Worm (Caenorhabditis elegans) whole organism, mixed stage, embryonic: ENCODE data around the gene glc-4.

Experiments used
- M03D4.4 ChIP-seq: sonication (generic microtip); optimal IDR thresholded peaks from 2 replicates; lab custom pipeline; 2017; ENCODE audit warnings: mild to moderate bottlenecking, missing genetic modification characterization, missing compliant biosample characterization
- bed-3 ChIP-seq: fragments of 200-800 bp; sonication (Bioruptor generic); optimal IDR thresholded peaks from 3 replicates; lab custom pipeline; 2018; ENCODE audit warnings: mild to moderate bottlenecking, missing genetic modification characterization, moderate library complexity, missing compliant biosample characterization
- blmp-1 ChIP-seq: fragments of 150-350 bp; optimal IDR thresholded peaks from 2 replicates; lab custom pipeline; 2014; ENCODE audit warnings: missing biosample characterization, missing genetic modification characterization
- ceh-39 ChIP-seq: fragments of 150-350 bp; optimal IDR thresholded peaks from 2 replicates; lab custom pipeline; 2014; ENCODE audit warnings: missing biosample characterization, missing genetic modification characterization
- ceh-43 ChIP-seq: fragments of 200-800 bp; sonication (Bioruptor generic); optimal IDR thresholded peaks from 2 replicates; lab custom pipeline; 2018; ENCODE audit warnings: mild to moderate bottlenecking, missing genetic modification characterization, moderate library complexity, missing compliant biosample characterization
- ceh-83 ChIP-seq: fragments of 200-800 bp; sonication (Bioruptor generic); optimal IDR thresholded peaks from 2 replicates; lab custom pipeline; 2018; ENCODE audit warnings: mild to moderate bottlenecking, missing genetic modification characterization, missing compliant biosample characterization
- ces-1 ChIP-seq: fragments of 150-350 bp; optimal IDR thresholded peaks from 2 replicates; lab custom pipeline; 2014; ENCODE audit warnings: missing biosample characterization, missing genetic modification reagents, missing genetic modification characterization
- cnd-1 ChIP-seq: fragments of 200-800 bp; sonication (Bioruptor generic); optimal IDR thresholded peaks from 2 replicates; lab custom pipeline; 2018; ENCODE audit warnings: mild to moderate bottlenecking, missing genetic modification characterization, missing compliant biosample characterization
- drap-1 ChIP-seq: fragments of 200-800 bp; sonication (Bioruptor generic); optimal IDR thresholded peaks from 3 replicates; lab custom pipeline; 2018; ENCODE audit warnings: mild to moderate bottlenecking, missing genetic modification characterization, missing compliant biosample characterization
- elt-1 ChIP-seq: sonication (generic microtip); optimal IDR thresholded peaks from 2 replicates; lab custom pipeline; 2017; ENCODE audit warnings: missing genetic modification characterization, mild to moderate bottlenecking, missing compliant biosample characterization, antibody characterized with exemption, moderate library complexity, borderline replicate concordance; ENCODE audit not compliant: insufficient read depth
- elt-3 ChIP-seq: fragments of 150-350 bp; optimal IDR thresholded peaks from 2 replicates; lab custom pipeline; 2014; ENCODE audit warnings: missing biosample characterization, missing genetic modification characterization
- flh-1 ChIP-seq: fragments of 200-800 bp; sonication (Bioruptor generic); optimal IDR thresholded peaks from 2 replicates; lab custom pipeline; 2018; ENCODE audit warnings: mild to moderate bottlenecking, missing genetic modification characterization, moderate library complexity, missing compliant biosample characterization
- hlh-1 ChIP-seq: fragments of 150-350 bp; optimal IDR thresholded peaks from 2 replicates; lab custom pipeline; 2014; ENCODE audit warnings: missing biosample characterization, missing genetic modification reagents, missing genetic modification characterization
- lin-13 ChIP-seq: fragments of 150-350 bp; optimal IDR thresholded peaks from 2 replicates; lab custom pipeline; 2014; ENCODE audit warnings: missing biosample characterization, missing genetic modification characterization
- lin-32 ChIP-seq: fragments of 200-800 bp; sonication (Bioruptor generic); optimal IDR thresholded peaks from 2 replicates; lab custom pipeline; 2018; ENCODE audit warnings: mild to moderate bottlenecking, missing genetic modification characterization, missing compliant biosample characterization
- lsy-2 ChIP-seq: fragments of 150-350 bp; optimal IDR thresholded peaks from 2 replicates; lab custom pipeline; 2014; ENCODE audit warnings: missing biosample characterization, missing genetic modification characterization
- mep-1 ChIP-seq: fragments of 150-350 bp; optimal IDR thresholded peaks from 2 replicates; lab custom pipeline; 2017; ENCODE audit warnings: missing biosample characterization, missing genetic modification reagents, missing genetic modification characterization, inconsistent platforms
- mls-2 ChIP-seq: sonication (generic microtip); optimal IDR thresholded peaks from 2 replicates; lab custom pipeline; 2016; ENCODE audit warnings: mild to moderate bottlenecking, missing genetic modification characterization, moderate library complexity, missing compliant biosample characterization
- nhr-12 ChIP-seq: fragments of 150-350 bp; optimal IDR thresholded peaks from 2 replicates; lab custom pipeline; 2014; ENCODE audit warnings: missing biosample characterization, missing genetic modification characterization
- nhr-2 ChIP-seq: fragments of 150-350 bp; optimal IDR thresholded peaks from 2 replicates; lab custom pipeline; 2014; ENCODE audit warnings: missing biosample characterization, missing genetic modification characterization
- nhr-237 ChIP-seq: fragments of 150-350 bp; optimal IDR thresholded peaks from 2 replicates; lab custom pipeline; 2014; ENCODE audit warnings: missing biosample characterization, missing genetic modification characterization
- nhr-28 ChIP-seq: fragments of 150-350 bp; optimal IDR thresholded peaks from 2 replicates; lab custom pipeline; 2014; ENCODE audit warnings: missing biosample characterization, missing genetic modification characterization
- nhr-76 ChIP-seq: sonication (generic microtip); optimal IDR thresholded peaks from 2 replicates; lab custom pipeline; 2017; ENCODE audit warnings: missing biosample characterization, missing genetic modification characterization
- pha-4 ChIP-seq: fragments of 150-350 bp; optimal IDR thresholded peaks from 2 replicates; lab custom pipeline; 2018; ENCODE audit warnings: missing biosample characterization, missing genetic modification reagents, missing genetic modification characterization
- sem-2 ChIP-seq: fragments of 200-800 bp; sonication (Bioruptor generic); optimal IDR thresholded peaks from 2 replicates; lab custom pipeline; 2018; ENCODE audit warnings: mild to moderate bottlenecking, missing genetic modification characterization, missing compliant biosample characterization
- snpc-4 ChIP-seq: fragments of 150-350 bp; optimal IDR thresholded peaks from 2 replicates; lab custom pipeline; 2014; ENCODE audit warnings: missing biosample characterization, missing genetic modification characterization
- sptf-1 ChIP-seq: sonication (generic microtip); optimal IDR thresholded peaks from 2 replicates; lab custom pipeline; 2017; ENCODE audit warnings: mild to moderate bottlenecking, missing genetic modification characterization, moderate library complexity, missing compliant biosample characterization
- tbx-8 ChIP-seq: fragments of 200-800 bp; sonication (Bioruptor generic); optimal IDR thresholded peaks from 2 replicates; lab custom pipeline; 2018; ENCODE audit warnings: mild to moderate bottlenecking, missing genetic modification characterization, moderate library complexity, missing compliant biosample characterization
- unc-120 ChIP-seq: sonication (generic microtip); optimal IDR thresholded peaks from 2 replicates; lab custom pipeline; 2017; ENCODE audit warnings: missing genetic modification characterization, missing compliant biosample characterization; ENCODE audit not compliant: poor library complexity, severe bottlenecking
- unc-39 ChIP-seq: fragments of 150-350 bp; optimal IDR thresholded peaks from 2 replicates; lab custom pipeline; 2014; ENCODE audit warnings: missing biosample characterization, missing genetic modification characterization
- zip-8 ChIP-seq: fragments of 150-350 bp; optimal IDR thresholded peaks from 2 replicates; lab custom pipeline; 2014; ENCODE audit warnings: missing biosample characterization, missing genetic modification characterization
- ztf-11 ChIP-seq: fragments of 150-350 bp; optimal IDR thresholded peaks from 2 replicates; lab custom pipeline; 2014; ENCODE audit warnings: missing biosample characterization, missing genetic modification characterization

Gene glc-4

DNA sequence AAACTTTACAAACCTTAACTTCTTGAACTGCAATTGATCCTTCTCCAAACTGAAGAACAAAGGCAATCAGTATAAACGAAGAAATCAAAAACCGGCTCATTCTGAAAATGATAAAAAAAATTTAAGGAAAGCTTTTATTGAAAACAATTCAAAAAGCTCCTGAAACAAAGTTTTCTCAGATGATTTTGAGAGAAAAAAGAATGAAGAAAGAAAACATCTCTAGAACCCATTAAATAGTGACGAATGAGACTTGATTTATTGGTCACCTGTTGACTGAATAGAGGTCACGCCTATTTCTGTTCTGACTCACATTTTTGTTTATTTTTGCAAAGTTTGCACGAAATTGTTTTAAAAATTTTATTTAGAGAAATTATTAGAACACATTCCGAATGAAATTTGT is 36.5 kb upstream of the glc-4 start, which contains the start of gene E04F6.8:
E04F6.8 (minus strand) TSS at position 101 of the 400 bp plus-strand sequence.
- TF ChIP-seq mls-2 (tag; lab: Kevin White, UChicago) (no peak), nhr-12 (no peak), lin-13 (tag; lab: Kevin White, UChicago) (no peak), nhr-2 (tag; lab: Kevin White, UChicago) (no peak), zip-8 (no peak), drap-1 (GFP tag; lab: Kevin White, UChicago) (no peak), ceh-39 (tag; lab: Kevin White, UChicago) (no peak), hlh-1 (tag; lab: Kevin White, UChicago) (no peak), blmp-1 (tag; lab: Kevin White, UChicago) (no peak), lin-32 (GFP tag; lab: Kevin White, UChicago) (no peak), ceh-43 (no peak)

- TF ChIP-seq mls-2 (tag; lab: Kevin White, UChicago) (no peak), ces-1 (GFP tag; lab: Kevin White, UChicago) (no peak), nhr-12 (no peak), nhr-28 (tag; lab: Kevin White, UChicago) (no peak), bed-3 (GFP tag; lab: Kevin White, UChicago) (no peak), snpc-4 (tag; lab: Kevin White, UChicago) (no peak), cnd-1 (tag; lab: Kevin White, UChicago) (no peak), mep-1 (tag; lab: Kevin White, UChicago) (no peak), ceh-39 (tag; lab: Kevin White, UChicago) (no peak), nhr-76 (no peak), nhr-2 (tag; lab: Kevin White, UChicago) (no peak), elt-3 (no peak), unc-39 (tag; lab: Kevin White, UChicago) (no peak), lin-32 (GFP tag; lab: Kevin White, UChicago) (no peak), ceh-83 (GFP tag; lab: Kevin White, UChicago) (no peak), nhr-237 (tag; lab: Kevin White, UChicago) (no peak), elt-1 (no peak), zip-8 (no peak)
- TF ChIP-seq, all 35 proteins: peak for 0
These were observed 35.4 kb upstream of the glc-4 start, which contains the start of gene E04F6.15 for ce11 chrII:7210187-7210586. Gene E04F6.15, minus strand, starts transcription at chrII:7210287.

- TF ChIP-seq cnd-1 (tag; lab: Kevin White, UChicago), result no peak
- no peak for TF ChIP-seq zip-8
- TF ChIP-seq snpc-4 (tag; lab: Kevin White, UChicago), result no peak
- no peak for TF ChIP-seq elt-1
- TF ChIP-seq lin-13 (tag; lab: Kevin White, UChicago), result no peak
- TF ChIP-seq hlh-1 (tag; lab: Kevin White, UChicago), result no peak
- no peak for TF ChIP-seq mep-1 (tag; lab: Kevin White, UChicago)
- TF ChIP-seq ztf-11, result no peak
- TF ChIP-seq tbx-8 (GFP tag; lab: Kevin White, UChicago), result no peak
- TF ChIP-seq nhr-12, result no peak
- no peak for TF ChIP-seq blmp-1 (tag; lab: Kevin White, UChicago)
- TF ChIP-seq nhr-237 (tag; lab: Kevin White, UChicago), result no peak
- no peak for TF ChIP-seq elt-3
- no peak for TF ChIP-seq M03D4.4
- no peak for TF ChIP-seq unc-39 (tag; lab: Kevin White, UChicago)
- TF ChIP-seq unc-120 (tag; lab: Kevin White, UChicago), result no peak
- TF ChIP-seq sem-2 (GFP tag; lab: Kevin White, UChicago), result no peak
- no peak for TF ChIP-seq mls-2 (tag; lab: Kevin White, UChicago)
- TF ChIP-seq ceh-83 (GFP tag; lab: Kevin White, UChicago), result no peak
- no peak for TF ChIP-seq flh-1
- TF ChIP-seq, all 35 proteins: peak for 0
These were observed 33.4 kb upstream of the glc-4 start, which contains the start of gene dhs-7 for ce11 chrII:7208184-7208583. Gene dhs-7, minus strand, starts transcription at chrII:7208460.

DNA sequence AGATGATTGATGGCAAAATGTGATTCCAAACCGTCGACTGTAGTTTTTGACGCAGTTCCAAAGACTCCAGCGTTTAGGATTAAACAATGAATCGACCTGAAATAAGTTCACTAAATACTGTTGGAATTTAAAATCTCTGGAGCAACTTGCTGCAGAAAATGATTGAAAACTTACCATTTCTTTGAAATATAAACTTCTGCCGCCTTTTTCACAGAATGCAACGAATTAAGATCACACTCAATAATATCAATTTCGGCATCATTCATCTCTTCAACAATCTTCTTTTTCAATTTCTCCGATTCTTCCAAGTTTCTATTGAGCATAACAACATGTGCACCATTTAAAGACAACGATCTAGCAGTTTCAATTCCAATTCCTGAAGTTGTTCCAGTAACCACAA is 32.9 kb upstream of the glc-4 start:
- TF ChIP-seq nhr-28 (tag; lab: Kevin White, UChicago), result no peak
- no peak for TF ChIP-seq mls-2 (tag; lab: Kevin White, UChicago)
- TF ChIP-seq nhr-237 (tag; lab: Kevin White, UChicago), result no peak
- no peak for TF ChIP-seq elt-1
- no peak for TF ChIP-seq elt-3
- TF ChIP-seq lin-13 (tag; lab: Kevin White, UChicago), result no peak
- no peak for TF ChIP-seq drap-1 (GFP tag; lab: Kevin White, UChicago)
- no peak for TF ChIP-seq cnd-1 (tag; lab: Kevin White, UChicago)
- TF ChIP-seq pha-4 (tag; lab: Kevin White, UChicago), result no peak
- no peak for TF ChIP-seq blmp-1 (tag; lab: Kevin White, UChicago)

ce11 chrII:7205388-7205787 is 30.6 kb upstream of the glc-4 start, which contains the start of gene srd-59:
Gene srd-59, plus strand, starts transcription at chrII:7205688.
- TF ChIP-seq tbx-8 (GFP tag; lab: Kevin White, UChicago) (no peak), lin-32 (GFP tag; lab: Kevin White, UChicago) (no peak), unc-39 (tag; lab: Kevin White, UChicago) (no peak), snpc-4 (tag; lab: Kevin White, UChicago) (no peak), mls-2 (tag; lab: Kevin White, UChicago) (no peak), elt-3 (no peak), drap-1 (GFP tag; lab: Kevin White, UChicago) (no peak), cnd-1 (tag; lab: Kevin White, UChicago) (no peak), flh-1 (no peak), M03D4.4 (no peak), sptf-1 (tag; lab: Kevin White, UChicago) (no peak), pha-4 (tag; lab: Kevin White, UChicago) (no peak), nhr-76 (no peak), zip-8 (no peak), ceh-43 (no peak), nhr-237 (tag; lab: Kevin White, UChicago) (no peak), mep-1 (tag; lab: Kevin White, UChicago) (no peak), ceh-39 (tag; lab: Kevin White, UChicago) (no peak), lsy-2 (tag; lab: Kevin White, UChicago) (no peak), ceh-83 (GFP tag; lab: Kevin White, UChicago) (no peak)
